Fruit fly (Drosophila melanogaster): Measurements from ENCODE around the gene CG14377.

The CG14377 gene

DNA sequence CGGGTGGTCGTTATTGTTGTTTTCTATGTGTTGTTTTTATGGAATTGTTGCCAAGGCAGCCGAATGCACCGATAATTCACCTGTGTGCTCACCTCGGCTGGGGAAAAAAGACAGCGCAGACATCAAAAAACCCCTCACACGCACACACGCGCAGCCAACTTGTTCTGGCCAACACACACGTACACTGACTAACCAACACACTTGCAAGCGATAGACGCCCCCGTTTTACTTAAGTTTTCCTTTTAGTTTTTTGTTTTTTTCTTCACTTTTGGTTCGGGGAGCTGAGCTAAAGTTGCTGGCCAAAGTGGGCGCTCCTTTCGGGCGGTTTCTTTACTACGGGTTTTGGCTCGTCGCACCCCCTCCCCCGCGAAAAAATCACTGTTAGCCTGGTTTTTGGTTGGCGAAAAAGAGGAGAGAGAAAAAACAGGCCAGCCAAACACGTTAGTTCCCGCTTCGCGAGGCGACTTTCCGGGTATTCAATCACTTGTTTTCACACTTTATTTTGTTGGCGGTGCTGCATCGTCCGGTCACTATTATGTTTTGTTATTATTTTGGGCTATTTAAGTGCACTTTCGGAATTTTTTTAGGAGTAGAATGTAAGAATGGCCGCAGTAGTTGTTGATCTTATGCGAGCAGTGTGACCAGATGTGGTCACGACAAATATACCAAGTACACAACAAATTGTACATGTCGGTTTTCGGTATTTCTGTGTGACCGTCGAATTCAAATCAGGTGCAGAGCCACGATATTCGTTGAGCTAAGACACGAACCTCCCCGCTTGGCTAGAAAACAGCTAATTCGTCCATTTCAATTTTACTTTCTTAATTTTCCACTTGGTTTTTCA, 36.9 kb downstream of the CG14377 start, which contains the start of gene yrt (continued):
- no peak for TF ChIP-seq Blimp-1 (GFP tag; optimal IDR thresholded peaks at IDR 0.05)
- peak; percentile 48 for TF ChIP-seq CG4617 (GFP tag; optimal IDR thresholded peaks at IDR 0.05; ENCODE audit: borderline replicate concordance)
- TF ChIP-seq CG8944 (GFP tag; optimal IDR thresholded peaks at IDR 0.05) = no peak
- no peak for TF ChIP-seq ab (GFP tag; optimal IDR thresholded peaks at IDR 0.05)
- TF ChIP-seq twi (tag; optimal IDR thresholded peaks at IDR 0.05) = no peak
- no peak for TF ChIP-seq CG17829 (tag; optimal IDR thresholded peaks at IDR 0.05)

- no peak for TF ChIP-seq CG7839 (tag; optimal IDR thresholded peaks at IDR 0.05)
- TF ChIP-seq Hmr (GFP tag; optimal IDR thresholded peaks at IDR 0.05) = no peak
- peak; percentile 14 for TF ChIP-seq Med (GFP tag)
- peak; percentile 14 for TF ChIP-seq cg (GFP tag; optimal IDR thresholded peaks at IDR 0.05)
- TF ChIP-seq Myb (GFP tag; optimal IDR thresholded peaks at IDR 0.05) = no peak
- TF ChIP-seq Fer1 (GFP tag; optimal IDR thresholded peaks at IDR 0.05) = no peak
- TF ChIP-seq schlank (tag; optimal IDR thresholded peaks at IDR 0.05) = no peak
- peak; percentile 94 for TF ChIP-seq Ets65A (GFP tag)
- no peak for TF ChIP-seq pb (GFP tag; optimal IDR thresholded peaks at IDR 0.05)
- TF ChIP-seq B-H1 (GFP tag; IDR thresholded peaks at IDR 0.05) = no peak
These were observed 38.2 kb downstream of the CG14377 start for dm6 chr3R:13435836-13436235.

dm6 chr3R:13441703-13442102, 44.1 kb downstream of the CG14377 start:
- TF ChIP-seq grau (tag; optimal IDR thresholded peaks at IDR 0.05) (peak; percentile 23), NfI (GFP tag; optimal IDR thresholded peaks at IDR 0.05) (peak; percentile 8), Nf-YB (GFP tag; optimal IDR thresholded peaks at IDR 0.05) (peak; percentile 1), BtbVII (GFP tag; optimal IDR thresholded peaks at IDR 0.05) (peak; percentile 54), CG17359 (tag; optimal IDR thresholded peaks at IDR 0.05) (peak; percentile 18), Hr51 (GFP tag; optimal IDR thresholded peaks at IDR 0.05) (peak in 1 of 2 experiments; percentile 47), CG11398 (GFP tag; optimal IDR thresholded peaks at IDR 0.05) (no peak), Lpt (GFP tag; optimal IDR thresholded peaks at IDR 0.05) (no peak), Eip74EF (GFP tag; optimal IDR thresholded peaks at IDR 0.05) (no peak), Ravus (GFP tag; IDR thresholded peaks at IDR 0.05) (no peak), unpg (GFP tag; optimal IDR thresholded peaks at IDR 0.05) (peak; percentile 48), dysf (GFP tag; IDR thresholded peaks at IDR 0.05) (peak; percentile 25; the same call in 1 of the 3 replicates), sob (GFP tag; IDR thresholded peaks at IDR 0.05) (peak; percentile 36; the same call in 1 of the 2 replicates), CG8944 (GFP tag; optimal IDR thresholded peaks at IDR 0.05) (no peak), CkIIα-i1 (GFP tag; IDR thresholded peaks at IDR 0.05) (no peak), bcd (GFP tag; optimal IDR thresholded peaks at IDR 0.05) (no peak), CG33213 (GFP tag; optimal IDR thresholded peaks at IDR 0.05) (no peak), ken (GFP tag; IDR thresholded peaks at IDR 0.05) (no peak), CG7987 (GFP tag; optimal IDR thresholded peaks at IDR 0.05) (peak; percentile 45), ems (GFP tag; optimal IDR thresholded peaks at IDR 0.05) (no peak), Med (GFP tag) (peak; percentile 79), jigr1 (GFP tag; IDR thresholded peaks at IDR 0.05) (no peak), chm (GFP tag; IDR thresholded peaks at IDR 0.05) (0 out of 2 replicates have a peak, but pooled peaks have one; percentile 33), nau (GFP tag; optimal IDR thresholded peaks at IDR 0.05) (peak; percentile 0), dpn (GFP tag; optimal IDR thresholded peaks at IDR 0.05) (no peak), PHDP (tag; optimal IDR thresholded peaks at IDR 0.05) (peak; percentile 67), CG4854 (GFP tag; optimal IDR thresholded peaks at IDR 0.05) (no peak), gem (tag; optimal IDR thresholded peaks at IDR 0.05) (peak; percentile 35), Taf1 (GFP tag; IDR thresholded peaks at IDR 0.05) (no peak), CG11093 (GFP tag; IDR thresholded peaks at IDR 0.05) (no peak), so (GFP tag; IDR thresholded peaks at IDR 0.05) (no peak), CG6175 (GFP tag; IDR thresholded peaks at IDR 0.05) (0 out of 3 replicates have a peak, but pooled peaks have one; percentile 32)
